Fruit fly (Drosophila melanogaster): Measurements from ENCODE around the gene Sec16.
A peak's percentile ranks its signal among the peaks of the same experiment; 100 is the strongest.

The Sec16 gene

DNA sequence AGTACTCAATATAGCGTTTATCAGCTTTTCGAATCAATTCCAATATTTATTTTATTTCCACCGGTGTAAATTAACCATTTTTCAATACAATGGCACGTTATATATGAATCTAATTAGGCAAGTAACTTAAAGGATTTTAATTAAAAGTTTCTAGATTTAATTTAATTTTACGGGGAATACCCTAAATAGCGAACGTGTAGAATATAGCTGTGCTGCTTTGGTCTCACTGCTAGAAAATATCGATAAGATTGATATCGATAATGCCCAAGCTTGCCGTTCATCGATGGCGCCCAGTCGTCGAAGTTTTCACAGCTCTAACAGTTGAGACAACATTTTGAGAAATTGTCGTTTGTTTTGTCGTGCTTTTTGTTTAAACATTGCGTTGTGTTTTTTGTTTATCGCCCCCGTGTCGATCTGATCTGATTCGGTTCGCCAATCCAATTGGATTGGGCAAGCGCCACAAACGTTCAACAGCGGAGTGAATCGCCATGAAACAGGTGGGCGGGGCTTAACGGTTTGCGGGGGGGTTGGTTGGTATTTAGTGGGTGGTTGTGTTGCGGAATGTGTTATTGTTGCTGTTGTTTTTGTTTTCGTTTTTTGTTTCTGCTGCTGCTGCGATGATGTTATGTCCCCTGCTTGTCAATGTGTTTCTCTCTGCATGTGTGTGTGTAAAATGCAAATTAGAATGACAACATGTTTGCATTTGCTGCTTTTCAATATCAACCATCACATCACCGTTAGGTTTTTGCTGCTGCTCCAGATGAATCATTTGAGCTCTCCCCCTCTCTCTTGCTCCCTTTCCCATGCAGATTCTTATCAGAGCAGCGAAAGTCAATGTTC, 35.7 kb downstream of the Sec16 start, which contains the start of gene Tomosyn (continued):
- TF ChIP-seq CG34422 (GFP tag; IDR thresholded peaks at IDR 0.05), result no peak
- no peak for TF ChIP-seq CG3065 (GFP tag; optimal IDR thresholded peaks at IDR 0.05)
- TF ChIP-seq CG2202 (tag; optimal IDR thresholded peaks at IDR 0.05), result no peak
- TF ChIP-seq CG2678 (tag; optimal IDR thresholded peaks at IDR 0.05), result peak; percentile 59
- TF ChIP-seq D (optimal IDR thresholded peaks at IDR 0.05), result no peak
- TF ChIP-seq D (GFP tag; optimal IDR thresholded peaks at IDR 0.05), result no peak
- TF ChIP-seq hth (optimal IDR thresholded peaks at IDR 0.05), result no peak
- TF ChIP-seq Dad (GFP tag; optimal IDR thresholded peaks at IDR 0.05), result no peak
- TF ChIP-seq pfk (GFP tag; optimal IDR thresholded peaks at IDR 0.05), result no peak
- peak; percentile 20 for TF ChIP-seq zen (tag; optimal IDR thresholded peaks at IDR 0.05)
- TF ChIP-seq tio (GFP tag; optimal IDR thresholded peaks at IDR 0.05), result no peak
- TF ChIP-seq dati (GFP tag; IDR thresholded peaks at IDR 0.05), result no peak
- no peak for TF ChIP-seq schlank (tag; optimal IDR thresholded peaks at IDR 0.05)
- TF ChIP-seq ase (GFP tag; IDR thresholded peaks at IDR 0.05), result no peak
- no peak for TF ChIP-seq Poxn (GFP tag; IDR thresholded peaks at IDR 0.05)
- TF ChIP-seq ems (GFP tag; optimal IDR thresholded peaks at IDR 0.05), result peak; percentile 35
- no peak for TF ChIP-seq z (GFP tag; IDR thresholded peaks at IDR 0.05)
- TF ChIP-seq caup (GFP tag; optimal IDR thresholded peaks at IDR 0.05; ENCODE audit: severe bottlenecking), result no peak
- TF ChIP-seq D19B (GFP tag; optimal IDR thresholded peaks at IDR 0.05), result no peak
- TF ChIP-seq tup (GFP tag; optimal IDR thresholded peaks at IDR 0.05), result no peak
- peak; percentile 24 for TF ChIP-seq Dip3 (GFP tag; optimal IDR thresholded peaks at IDR 0.05)
- no peak for TF ChIP-seq Lpt (GFP tag; optimal IDR thresholded peaks at IDR 0.05)
- TF ChIP-seq CG6683 (GFP tag; optimal IDR thresholded peaks at IDR 0.05), result no peak
- TF ChIP-seq CG15073 (GFP tag; optimal IDR thresholded peaks at IDR 0.05), result no peak
- 0 out of 2 replicates have a peak, but pooled peaks have one; percentile 23 for TF ChIP-seq Atf6 (GFP tag; IDR thresholded peaks at IDR 0.05)
- TF ChIP-seq her (GFP tag; optimal IDR thresholded peaks at IDR 0.05), result peak; percentile 48
- TF ChIP-seq B-H1 (GFP tag; IDR thresholded peaks at IDR 0.05), result no peak
- TF ChIP-seq stc (GFP tag; IDR thresholded peaks at IDR 0.05), result no peak
- no peak for TF ChIP-seq Rx (GFP tag; IDR thresholded peaks at IDR 0.05)
- TF ChIP-seq Optix (GFP tag; IDR thresholded peaks at IDR 0.05), result no peak
- peak; percentile 28 for TF ChIP-seq CG9817 (tag; optimal IDR thresholded peaks at IDR 0.05)
- TF ChIP-seq CG10654 (GFP tag; optimal IDR thresholded peaks at IDR 0.05), result no peak
- TF ChIP-seq Opbp (GFP tag; IDR thresholded peaks at IDR 0.05; ENCODE audit: partially characterized antibody), result peak; percentile 80
- no peak for TF ChIP-seq CG3163 (GFP tag; optimal IDR thresholded peaks at IDR 0.05)
- no peak for TF ChIP-seq CG32767 (GFP tag; IDR thresholded peaks at IDR 0.05)
- TF ChIP-seq trh (GFP tag; optimal IDR thresholded peaks at IDR 0.05), result no peak
- no peak for TF ChIP-seq CG18476 (GFP tag; optimal IDR thresholded peaks at IDR 0.05)
- TF ChIP-seq zfh1 (GFP tag; IDR thresholded peaks at IDR 0.05), result no peak
- no peak for TF ChIP-seq CG31365 (tag; optimal IDR thresholded peaks at IDR 0.05)
- no peak for TF ChIP-seq CG8281 (tag; optimal IDR thresholded peaks at IDR 0.05)
- peak; percentile 73 for TF ChIP-seq hb (GFP tag; IDR thresholded peaks at IDR 0.05; ENCODE audit: partially characterized antibody)
- TF ChIP-seq CG9609 (GFP tag; optimal IDR thresholded peaks at IDR 0.05), result no peak
- TF ChIP-seq ara (GFP tag; IDR thresholded peaks at IDR 0.05), result 0 out of 2 replicates have a peak, but pooled peaks have one; percentile 11
- TF ChIP-seq CG31388 (GFP tag; optimal IDR thresholded peaks at IDR 0.05), result no peak
- no peak for TF ChIP-seq corto (GFP tag; optimal IDR thresholded peaks at IDR 0.05)
- TF ChIP-seq Blimp-1 (GFP tag; optimal IDR thresholded peaks at IDR 0.05), result peak; percentile 46
- no peak for TF ChIP-seq CG14965 (GFP tag; optimal IDR thresholded peaks at IDR 0.05; ENCODE audit: borderline replicate concordance)
- no peak for TF ChIP-seq CG13296 (GFP tag; optimal IDR thresholded peaks at IDR 0.05)
- no peak for TF ChIP-seq GATAe (GFP tag; conservative IDR thresholded peaks at IDR 0.05)
- peak; percentile 19 for TF ChIP-seq Side (GFP tag; optimal IDR thresholded peaks at IDR 0.05)
- TF ChIP-seq Hr3 (GFP tag; optimal IDR thresholded peaks at IDR 0.05), result peak; percentile 35
